Fruit fly (Drosophila melanogaster) whole organism, embryonic: ENCODE results near the gene mop.

Experiments used
- Atf3 ChIP-seq: fragments of 200-800 bp; sonication (Bioruptor generic); optimal IDR thresholded peaks from 3 replicates; lab custom pipeline; 2016; ENCODE audit warnings: missing biosample characterization, missing genetic modification characterization
- BEAF-32 ChIP-seq: fragments of 200-800 bp; sonication (Bioruptor generic); optimal IDR thresholded peaks from 3 replicates; lab custom pipeline; 2017; ENCODE audit warnings: missing biosample characterization, missing genetic modification characterization, mild to moderate bottlenecking, moderate library complexity, missing genetic modification reagents
- CG10321 ChIP-seq: fragments of 200-800 bp; sonication (Bioruptor generic); IDR thresholded peaks from 2 replicates; pipeline ENCODE4 v1.3.6; 2022; ENCODE audit warnings: missing biosample characterization, missing genetic modification characterization
- CG11504 ChIP-seq: fragments of 200-800 bp; sonication (Bioruptor generic); optimal IDR thresholded peaks from 3 replicates; lab custom pipeline; 2019; ENCODE audit warnings: missing biosample characterization, mild to moderate bottlenecking, missing genetic modification characterization, moderate library complexity
- CG12391 ChIP-seq: fragments of 200-800 bp; sonication (Bioruptor generic); optimal IDR thresholded peaks from 3 replicates; lab custom pipeline; 2018; ENCODE audit warnings: missing biosample characterization, mild to moderate bottlenecking, missing genetic modification characterization, moderate library complexity
- CG12942 ChIP-seq: fragments of 200-800 bp; sonication (Bioruptor generic); optimal IDR thresholded peaks from 3 replicates; lab custom pipeline; 2016; ENCODE audit warnings: missing biosample characterization, missing genetic modification characterization
- CG13287 ChIP-seq: fragments of 200-800 bp; sonication (Bioruptor generic); IDR thresholded peaks from 2 replicates; pipeline ENCODE4 v1.3.6; 2022; ENCODE audit warnings: missing biosample characterization, missing genetic modification characterization; ENCODE audit not compliant: partially characterized antibody
- CG14965 ChIP-seq: fragments of 200-800 bp; sonication (Bioruptor generic); optimal IDR thresholded peaks from 2 replicates; lab custom pipeline; 2016; ENCODE audit warnings: missing biosample characterization, missing genetic modification characterization, borderline replicate concordance
- CG16779 ChIP-seq: fragments of 200-800 bp; sonication (Bioruptor generic); IDR thresholded peaks from 2 replicates; pipeline ENCODE4 v1.3.6; 2022; ENCODE audit warnings: missing biosample characterization, missing genetic modification characterization
- CG17186 ChIP-seq: fragments of 200-800 bp; sonication (Bioruptor generic); optimal IDR thresholded peaks from 3 replicates; lab custom pipeline; 2017; ENCODE audit warnings: missing biosample characterization, missing genetic modification reagents, missing genetic modification characterization
- CG17359 ChIP-seq: fragments of 200-800 bp; sonication (Bioruptor generic); optimal IDR thresholded peaks from 3 replicates; lab custom pipeline; 2018; ENCODE audit warnings: missing biosample characterization, mild to moderate bottlenecking, missing genetic modification characterization, moderate library complexity
- CG18476 ChIP-seq: fragments of 200-800 bp; sonication (Bioruptor generic); optimal IDR thresholded peaks from 2 replicates; lab custom pipeline; 2016; ENCODE audit warnings: missing biosample characterization, mild to moderate bottlenecking, missing genetic modification characterization
- CG2202 ChIP-seq: fragments of 200-800 bp; sonication (Bioruptor generic); optimal IDR thresholded peaks from 2 replicates; lab custom pipeline; 2018; ENCODE audit warnings: missing biosample characterization, mild to moderate bottlenecking, missing genetic modification characterization
- CG31365 ChIP-seq: fragments of 200-800 bp; sonication (Bioruptor generic); optimal IDR thresholded peaks from 2 replicates; lab custom pipeline; 2018; ENCODE audit warnings: missing biosample characterization, mild to moderate bottlenecking, missing genetic modification characterization
- CG32532 ChIP-seq: fragments of 200-800 bp; sonication (Bioruptor generic); IDR thresholded peaks from 2 replicates; pipeline ENCODE4 v1.3.6; 2022; ENCODE audit warnings: missing biosample characterization, missing genetic modification characterization
- CG3838 ChIP-seq: fragments of 200-800 bp; sonication (Bioruptor generic); optimal IDR thresholded peaks from 3 replicates; lab custom pipeline; 2016; ENCODE audit warnings: missing biosample characterization, missing genetic modification characterization
- CG6683 ChIP-seq: fragments of 200-800 bp; sonication (Bioruptor generic); optimal IDR thresholded peaks from 2 replicates; lab custom pipeline; 2017; ENCODE audit warnings: missing biosample characterization, mild to moderate bottlenecking, missing genetic modification characterization, missing genetic modification reagents
- CG6689 ChIP-seq: fragments of 200-800 bp; sonication (Bioruptor generic); IDR thresholded peaks from 2 replicates; pipeline ENCODE4 v1.3.6; 2022; ENCODE audit warnings: missing biosample characterization, missing genetic modification characterization
- CG7745 ChIP-seq: fragments of 200-800 bp; sonication (Bioruptor generic); optimal IDR thresholded peaks from 2 replicates; lab custom pipeline; 2018; ENCODE audit warnings: missing biosample characterization, mild to moderate bottlenecking, missing genetic modification characterization, moderate library complexity
- CG8388 ChIP-seq: fragments of 200-800 bp; sonication (Bioruptor generic); optimal IDR thresholded peaks from 2 replicates; lab custom pipeline; 2019; ENCODE audit warnings: missing biosample characterization, mild to moderate bottlenecking, missing genetic modification characterization, moderate library complexity
- CG9437 ChIP-seq: fragments of 200-800 bp; sonication (Bioruptor generic); optimal IDR thresholded peaks from 2 replicates; lab custom pipeline; 2018; ENCODE audit warnings: missing biosample characterization, mild to moderate bottlenecking, missing genetic modification characterization
- D ChIP-seq, 2 experiments: fragments of 200-800 bp in 1 of 2; fragments of >200 bp in 1 of 2; sonication (Bioruptor generic) in 1 of 2; optimal IDR thresholded peaks; 2 replicates in 1 of 2; 3 replicates in 1 of 2; lab custom pipeline; 2017; ENCODE audit warnings: mild to moderate bottlenecking in 1 of 2, missing biosample characterization in 1 of 2, missing genetic modification characterization in 1 of 2, missing genetic modification reagents in 1 of 2
- Doc3 ChIP-seq: fragments of 200-800 bp; sonication (Bioruptor generic); IDR thresholded peaks from 3 replicates; pipeline ENCODE4 v1.3.6; 2022; ENCODE audit warnings: missing biosample characterization, missing genetic modification characterization; ENCODE audit not compliant: partially characterized antibody
- ERR ChIP-seq: fragments of 200-800 bp; sonication (Bioruptor generic); optimal IDR thresholded peaks from 2 replicates; lab custom pipeline; 2016; ENCODE audit warnings: missing biosample characterization, missing genetic modification characterization
- Fer3 ChIP-seq: fragments of 200-800 bp; sonication (Bioruptor generic); optimal IDR thresholded peaks from 2 replicates; lab custom pipeline; 2018; ENCODE audit warnings: missing biosample characterization, mild to moderate bottlenecking, missing genetic modification characterization, moderate library complexity
- Gsc ChIP-seq: fragments of 200-800 bp; sonication (Bioruptor generic); IDR thresholded peaks from 2 replicates; pipeline ENCODE4 v1.3.6; 2022; ENCODE audit warnings: missing biosample characterization, missing genetic modification characterization
- Gug ChIP-seq: fragments of 200-800 bp; sonication (Bioruptor generic); IDR thresholded peaks from 4 replicates; pipeline ENCODE4 v1.3.6; 2022; ENCODE audit warnings: missing biosample characterization, missing genetic modification characterization
- H2.0 ChIP-seq: fragments of 200-800 bp; sonication (Bioruptor generic); IDR thresholded peaks from 2 replicates; pipeline ENCODE4 v1.3.6; 2022; ENCODE audit warnings: missing biosample characterization, missing genetic modification characterization
- HmgZ ChIP-seq: fragments of 200-800 bp; sonication (Bioruptor generic); optimal IDR thresholded peaks from 2 replicates; lab custom pipeline; 2018; ENCODE audit warnings: missing biosample characterization, mild to moderate bottlenecking, missing genetic modification characterization
- Hr39 ChIP-seq: fragments of >200 bp; optimal IDR thresholded peaks from 2 replicates; lab custom pipeline; 2017
- Mrtf ChIP-seq: fragments of 200-800 bp; sonication (Bioruptor generic); IDR thresholded peaks from 3 replicates; pipeline ENCODE4 v1.3.6; 2022; ENCODE audit warnings: missing biosample characterization, missing genetic modification characterization
- Nf-YA ChIP-seq: fragments of 200-800 bp; sonication (Bioruptor generic); IDR thresholded peaks from 2 replicates; pipeline ENCODE4 v1.3.6; 2022; ENCODE audit warnings: missing biosample characterization, missing genetic modification characterization
- Nf-YC ChIP-seq: fragments of 200-800 bp; optimal IDR thresholded peaks from 3 replicates; lab custom pipeline; 2019; ENCODE audit warnings: missing biosample characterization, mild to moderate bottlenecking, missing genetic modification characterization, moderate library complexity
- PHDP ChIP-seq: fragments of 200-800 bp; sonication (Bioruptor generic); optimal IDR thresholded peaks from 3 replicates; lab custom pipeline; 2018; ENCODE audit warnings: missing biosample characterization, mild to moderate bottlenecking, missing genetic modification characterization, moderate library complexity
- Rfx ChIP-seq: fragments of 200-800 bp; sonication (Bioruptor generic); IDR thresholded peaks from 2 replicates; pipeline ENCODE4 v1.3.6; 2022; ENCODE audit warnings: missing biosample characterization, missing genetic modification characterization
- Trl ChIP-seq, 3 experiments: fragments of >200 bp in 2 of 3; fragments of 200-800 bp in 1 of 3; sonication (Bioruptor generic) in 1 of 3; optimal IDR thresholded peaks; 2 replicates in 1 of 3; 3 replicates in 2 of 3; lab custom pipeline; 2016 to 2017; ENCODE audit warnings: missing biosample characterization in 1 of 3, missing genetic modification characterization in 1 of 3
- Usf ChIP-seq: fragments of 200-800 bp; sonication (Bioruptor generic); optimal IDR thresholded peaks from 2 replicates; lab custom pipeline; 2017; ENCODE audit warnings: missing genotype, missing biosample characterization, missing genetic modification characterization
- bcd ChIP-seq: fragments of 200-800 bp; sonication (Bioruptor generic); optimal IDR thresholded peaks from 2 replicates; lab custom pipeline; 2017; ENCODE audit warnings: missing biosample characterization, mild to moderate bottlenecking, missing genetic modification characterization
- caup ChIP-seq: fragments of 200-800 bp; sonication (Bioruptor generic); optimal IDR thresholded peaks from 3 replicates; lab custom pipeline; 2017; ENCODE audit warnings: missing biosample characterization, mild to moderate bottlenecking, missing genetic modification characterization, moderate library complexity; ENCODE audit not compliant: severe bottlenecking
- crc ChIP-seq: fragments of 200-800 bp; sonication (Bioruptor generic); optimal IDR thresholded peaks from 2 replicates; lab custom pipeline; 2016; ENCODE audit warnings: missing biosample characterization, missing genetic modification characterization
- crol ChIP-seq: fragments of 200-800 bp; sonication (Bioruptor generic); IDR thresholded peaks from 2 replicates; pipeline ENCODE4 v1.3.6; 2022; ENCODE audit warnings: missing biosample characterization, missing genetic modification characterization
- dati ChIP-seq: fragments of 200-800 bp; sonication (Bioruptor generic); IDR thresholded peaks from 2 replicates; pipeline ENCODE4 v1.3.6; 2022; ENCODE audit warnings: missing biosample characterization, missing genetic modification characterization
- fd102C ChIP-seq: fragments of 200-800 bp; sonication (Bioruptor generic); optimal IDR thresholded peaks from 2 replicates; lab custom pipeline; 2018; ENCODE audit warnings: missing biosample characterization, mild to moderate bottlenecking, missing genetic modification characterization, moderate library complexity
- fru ChIP-seq: fragments of >200 bp; optimal IDR thresholded peaks from 2 replicates; lab custom pipeline; 2017
- gro ChIP-seq: fragments of 200-800 bp; sonication (Bioruptor generic); optimal IDR thresholded peaks from 2 replicates; lab custom pipeline; 2016; ENCODE audit warnings: missing biosample characterization, missing genetic modification characterization
- nom ChIP-seq: fragments of 200-800 bp; sonication (Bioruptor generic); optimal IDR thresholded peaks from 2 replicates; lab custom pipeline; 2017; ENCODE audit warnings: missing biosample characterization, missing genetic modification characterization, mild to moderate bottlenecking, moderate library complexity, missing genetic modification reagents
- pita ChIP-seq: fragments of 200-800 bp; sonication (Bioruptor generic); optimal IDR thresholded peaks from 2 replicates; lab custom pipeline; 2017; ENCODE audit warnings: missing biosample characterization, mild to moderate bottlenecking, missing genetic modification characterization
- ro ChIP-seq: fragments of 200-800 bp; sonication (Bioruptor generic); IDR thresholded peaks from 2 replicates; pipeline ENCODE4 v1.3.6; 2022; ENCODE audit warnings: missing biosample characterization, missing genetic modification characterization
- row ChIP-seq: fragments of 200-800 bp; sonication (Bioruptor generic); IDR thresholded peaks from 3 replicates; pipeline ENCODE4 v1.3.6; 2022; ENCODE audit warnings: missing biosample characterization, missing genetic modification characterization
- sna ChIP-seq: fragments of 200-800 bp; sonication (Bioruptor generic); IDR thresholded peaks from 2 replicates; pipeline ENCODE4 v1.3.6; 2022; ENCODE audit warnings: missing biosample characterization, missing genetic modification characterization; ENCODE audit not compliant: partially characterized antibody
- tgo ChIP-seq: fragments of 200-800 bp; sonication (Bioruptor generic); IDR thresholded peaks from 3 replicates; pipeline ENCODE4 v1.3.6; 2022; ENCODE audit warnings: missing biosample characterization, missing genetic modification characterization

The mop gene

dm6 chr3L:14804724-14805221, 28.8 kb upstream of the mop start, which contains the start of gene CG17839 (continued):
- TF ChIP-seq CG12391 (tag; lab: Kevin White, UChicago) (no peak), nom (GFP tag; lab: Kevin White, UChicago) (no peak), fd102C (no peak), CG10321 (GFP tag; lab: Robert Waterston, UW) (no peak), Rfx (GFP tag; lab: Robert Waterston, UW) (peak; percentile 40; the same call in 1 of the 2 replicates), crol (GFP tag; lab: Robert Waterston, UW) (peak; percentile 92), PHDP (tag; lab: Kevin White, UChicago) (peak; percentile 9), BEAF-32 (GFP tag; lab: Kevin White, UChicago) (no peak), Fer3 (tag; lab: Kevin White, UChicago) (peak; percentile 4), CG3838 (GFP tag; lab: Kevin White, UChicago) (no peak), tgo (no peak; the same call in 2 of the 3 replicates), ro (GFP tag; lab: Robert Waterston, UW) (no peak), ERR (GFP tag; lab: Kevin White, UChicago) (no peak), Gug (GFP tag; lab: Robert Waterston, UW) (no peak), crc (GFP tag; lab: Kevin White, UChicago) (no peak), Gsc (GFP tag; lab: Robert Waterston, UW) (no peak), Hr39 (lab: Kevin White, UChicago) (no peak), row (GFP tag; lab: Robert Waterston, UW) (no peak), H2.0 (GFP tag; lab: Robert Waterston, UW) (no peak), Mrtf (GFP tag; lab: Robert Waterston, UW) (no peak), CG16779 (GFP tag; lab: Robert Waterston, UW) (no peak), caup (GFP tag; lab: Kevin White, UChicago) (peak; percentile 55), CG31365 (tag; lab: Kevin White, UChicago) (no peak), CG32532 (no peak), bcd (GFP tag; lab: Kevin White, UChicago) (peak; percentile 33), Doc3 (GFP tag; lab: Robert Waterston, UW) (no peak), CG18476 (GFP tag; lab: Kevin White, UChicago) (no peak), Nf-YA (no peak), CG6683 (GFP tag; lab: Kevin White, UChicago) (no peak), pita (no peak), CG11504 (tag; lab: Kevin White, UChicago) (no peak), CG6689 (no peak), Atf3 (GFP tag; lab: Kevin White, UChicago) (no peak), Nf-YC (peak; percentile 37), CG9437 (GFP tag; lab: Kevin White, UChicago) (peak; percentile 17), CG17186 (GFP tag; lab: Kevin White, UChicago) (no peak), CG7745 (no peak), CG13287 (GFP tag; lab: Robert Waterston, UW) (peak; percentile 61), CG12942 (no peak), sna (GFP tag; lab: Robert Waterston, UW) (no peak), CG2202 (tag; lab: Kevin White, UChicago) (no peak), CG14965 (GFP tag; lab: Kevin White, UChicago) (no peak), D (optimal IDR thresholded peaks at IDR 0.05; lab: Kevin White, UChicago) (no peak), D (GFP tag; optimal IDR thresholded peaks at IDR 0.05; lab: Kevin White, UChicago) (no peak), fru (lab: Kevin White, UChicago) (no peak), CG8388 (GFP tag; lab: Kevin White, UChicago) (no peak), gro (GFP tag; lab: Kevin White, UChicago) (no peak), Usf (GFP tag; lab: Kevin White, UChicago) (no peak), HmgZ (no peak), CG17359 (no peak), dati (no peak), Trl (optimal IDR thresholded peaks at IDR 0.05; lab: Kevin White, UChicago) (no peak), Trl (GFP tag; optimal IDR thresholded peaks at IDR 0.05; lab: Kevin White, UChicago) (no peak)
